Fruit fly (Drosophila melanogaster) whole organism, embryonic: Measurements from ENCODE around the gene Mco4.

Source experiments
- Asciz ChIP-seq: fragments of 200-800 bp; sonication (Bioruptor generic); optimal IDR thresholded peaks from 2 replicates; lab custom pipeline; 2017; ENCODE audit warnings: missing biosample characterization, mild to moderate bottlenecking, missing genetic modification characterization, missing genetic modification reagents
- CG11696 ChIP-seq: fragments of 200-800 bp; sonication (Bioruptor generic); IDR thresholded peaks from 2 replicates; pipeline ENCODE4 v1.3.6; 2022; ENCODE audit warnings: missing biosample characterization, missing genetic modification characterization
- CG13123 ChIP-seq: fragments of 200-800 bp; sonication (Bioruptor generic); optimal IDR thresholded peaks from 2 replicates; lab custom pipeline; 2016; ENCODE audit warnings: missing biosample characterization, missing genetic modification characterization
- CG15011 ChIP-seq: fragments of 200-800 bp; sonication (Bioruptor generic); optimal IDR thresholded peaks from 3 replicates; lab custom pipeline; 2018; ENCODE audit warnings: missing biosample characterization, mild to moderate bottlenecking, missing genetic modification characterization
- CG15696 ChIP-seq: fragments of 200-800 bp; sonication (Bioruptor generic); optimal IDR thresholded peaks from 2 replicates; lab custom pipeline; 2019; ENCODE audit warnings: missing biosample characterization, mild to moderate bottlenecking, missing genetic modification characterization, moderate library complexity
- CG17361 ChIP-seq: fragments of 200-800 bp; sonication (Bioruptor generic); IDR thresholded peaks from 3 replicates; pipeline ENCODE4 v1.3.6; 2022; ENCODE audit warnings: missing biosample characterization, missing genetic modification characterization
- CG18262 ChIP-seq: fragments of 200-800 bp; optimal IDR thresholded peaks from 3 replicates; lab custom pipeline; 2019; ENCODE audit warnings: missing biosample characterization, mild to moderate bottlenecking, missing genetic modification characterization, moderate library complexity
- CG32772 ChIP-seq: fragments of 200-800 bp; sonication (Bioruptor generic); IDR thresholded peaks from 2 replicates; pipeline ENCODE4 v1.3.6; 2022; ENCODE audit warnings: missing biosample characterization, missing genetic modification characterization
- CG3847 ChIP-seq: fragments of 200-800 bp; sonication (Bioruptor generic); IDR thresholded peaks from 2 replicates; pipeline ENCODE4 v1.3.6; 2022; ENCODE audit warnings: missing biosample characterization, missing genetic modification characterization
- CG42726 ChIP-seq: fragments of 200-800 bp; sonication (Bioruptor generic); IDR thresholded peaks from 2 replicates; pipeline ENCODE4 v1.3.6; 2022; ENCODE audit warnings: missing biosample characterization, missing genetic modification characterization; ENCODE audit not compliant: partially characterized antibody
- CG7745 ChIP-seq: fragments of 200-800 bp; sonication (Bioruptor generic); optimal IDR thresholded peaks from 2 replicates; lab custom pipeline; 2018; ENCODE audit warnings: missing biosample characterization, mild to moderate bottlenecking, missing genetic modification characterization, moderate library complexity
- CG7928 ChIP-seq: fragments of 200-800 bp; sonication (Bioruptor generic); optimal IDR thresholded peaks from 2 replicates; lab custom pipeline; 2017; ENCODE audit warnings: missing biosample characterization, mild to moderate bottlenecking, missing genetic modification characterization
- CoRest ChIP-seq: fragments of 200-800 bp; sonication (Bioruptor generic); optimal IDR thresholded peaks from 3 replicates; lab custom pipeline; 2018; ENCODE audit warnings: missing biosample characterization, mild to moderate bottlenecking, missing genetic modification characterization, moderate library complexity
- CrebB ChIP-seq: fragments of 200-800 bp; sonication (Bioruptor generic); optimal IDR thresholded peaks from 3 replicates; lab custom pipeline; 2018; ENCODE audit warnings: missing biosample characterization, mild to moderate bottlenecking, missing genetic modification characterization
- Fer2 ChIP-seq: fragments of 200-800 bp; sonication (Bioruptor generic); optimal IDR thresholded peaks from 2 replicates; lab custom pipeline; 2018; ENCODE audit warnings: missing biosample characterization, mild to moderate bottlenecking, missing genetic modification characterization, moderate library complexity
- Med ChIP-seq: fragments of 200-800 bp; sonication (Bioruptor generic); peaks from one replicate; lab custom pipeline; 2016; ENCODE audit warnings: missing biosample characterization, missing genetic modification characterization, mild to moderate bottlenecking, inconsistent platforms, moderate library complexity
- Oaz ChIP-seq: fragments of 200-800 bp; sonication (Bioruptor generic); IDR thresholded peaks from 2 replicates; pipeline ENCODE4 v1.3.6; 2022; ENCODE audit warnings: missing biosample characterization, missing genetic modification characterization
- Opbp ChIP-seq: fragments of 200-800 bp; sonication (Bioruptor generic); IDR thresholded peaks from 3 replicates; pipeline ENCODE4 v1.3.6; 2022; ENCODE audit warnings: missing biosample characterization, missing genetic modification characterization; ENCODE audit not compliant: partially characterized antibody
- Side ChIP-seq: fragments of 200-800 bp; sonication (Bioruptor generic); optimal IDR thresholded peaks from 2 replicates; lab custom pipeline; 2016; ENCODE audit warnings: missing biosample characterization, missing genetic modification characterization
- Sox102F ChIP-seq: fragments of 200-800 bp; sonication (Bioruptor generic); optimal IDR thresholded peaks from 2 replicates; lab custom pipeline; 2018; ENCODE audit warnings: missing biosample characterization, mild to moderate bottlenecking, missing genetic modification characterization, moderate library complexity
- Stat92E ChIP-seq, 3 experiments: fragments of >200 bp in 2 of 3; fragments of 200-800 bp in 1 of 3; sonication (Bioruptor generic) in 1 of 3; optimal IDR thresholded peaks; 2 replicates each; lab custom pipeline; 2017 to 2019; ENCODE audit warnings: missing biosample characterization in 3 of 3, missing genetic modification characterization in 3 of 3, mild to moderate bottlenecking in 1 of 3, moderate library complexity in 1 of 3
- Xrp1 ChIP-seq: fragments of 200-800 bp; sonication (Bioruptor generic); IDR thresholded peaks from 2 replicates; pipeline ENCODE4 v1.3.6; 2022; ENCODE audit warnings: missing biosample characterization, missing genetic modification characterization
- ara ChIP-seq: fragments of 200-800 bp; sonication (Bioruptor generic); IDR thresholded peaks from 2 replicates; pipeline ENCODE4 v1.3.6; 2022; ENCODE audit warnings: missing biosample characterization, missing genetic modification characterization
- ase ChIP-seq: fragments of 200-800 bp; sonication (Bioruptor generic); IDR thresholded peaks from 3 replicates; pipeline ENCODE4 v1.3.6; 2022; ENCODE audit warnings: missing biosample characterization, missing genetic modification characterization
- bab2 ChIP-seq: fragments of 200-800 bp; sonication (Bioruptor generic); optimal IDR thresholded peaks from 2 replicates; lab custom pipeline; 2016; ENCODE audit warnings: missing biosample characterization, missing genetic modification characterization
- bcd ChIP-seq: fragments of 200-800 bp; sonication (Bioruptor generic); optimal IDR thresholded peaks from 2 replicates; lab custom pipeline; 2017; ENCODE audit warnings: missing biosample characterization, mild to moderate bottlenecking, missing genetic modification characterization
- crp ChIP-seq, 2 experiments: fragments of 200-800 bp; sonication (Bioruptor generic); optimal IDR thresholded peaks; 2 replicates in 1 of 2; 3 replicates in 1 of 2; lab custom pipeline; 2017; ENCODE audit warnings: missing biosample characterization in 2 of 2, missing genetic modification characterization in 2 of 2, mild to moderate bottlenecking in 1 of 2, moderate library complexity in 1 of 2
- dysf ChIP-seq: fragments of 200-800 bp; sonication (Bioruptor generic); IDR thresholded peaks from 3 replicates; pipeline ENCODE4 v1.3.6; 2022; ENCODE audit warnings: missing biosample characterization, missing genetic modification characterization
- fd64A ChIP-seq: fragments of 200-800 bp; sonication (Bioruptor generic); optimal IDR thresholded peaks from 3 replicates; lab custom pipeline; 2018; ENCODE audit warnings: missing biosample characterization, mild to moderate bottlenecking, missing genetic modification characterization
- fu2 ChIP-seq: fragments of 200-800 bp; sonication (Bioruptor generic); optimal IDR thresholded peaks from 2 replicates; lab custom pipeline; 2016; ENCODE audit warnings: missing biosample characterization, missing genetic modification characterization
- grau ChIP-seq: fragments of 200-800 bp; optimal IDR thresholded peaks from 3 replicates; lab custom pipeline; 2019; ENCODE audit warnings: missing biosample characterization, mild to moderate bottlenecking, missing genetic modification characterization, moderate library complexity
- kah ChIP-seq: fragments of 200-800 bp; sonication (Bioruptor generic); optimal IDR thresholded peaks from 2 replicates; lab custom pipeline; 2018; ENCODE audit warnings: missing biosample characterization, mild to moderate bottlenecking, missing genetic modification characterization
- nerfin-2 ChIP-seq: fragments of 200-800 bp; sonication (Bioruptor generic); IDR thresholded peaks from 2 replicates; pipeline ENCODE4 v1.3.6; 2022; ENCODE audit warnings: missing biosample characterization, missing genetic modification characterization; ENCODE audit not compliant: partially characterized antibody
- nom ChIP-seq: fragments of 200-800 bp; sonication (Bioruptor generic); optimal IDR thresholded peaks from 2 replicates; lab custom pipeline; 2017; ENCODE audit warnings: missing biosample characterization, missing genetic modification characterization, mild to moderate bottlenecking, moderate library complexity, missing genetic modification reagents
- oc ChIP-seq: fragments of 200-800 bp; sonication (Bioruptor generic); optimal IDR thresholded peaks from 2 replicates; lab custom pipeline; 2018; ENCODE audit warnings: missing biosample characterization, mild to moderate bottlenecking, missing genetic modification characterization, moderate library complexity
- phol ChIP-seq: fragments of 200-800 bp; sonication (Bioruptor generic); optimal IDR thresholded peaks from 3 replicates; lab custom pipeline; 2018; ENCODE audit warnings: missing biosample characterization, mild to moderate bottlenecking, missing genetic modification characterization, moderate library complexity
- prd ChIP-seq, 3 experiments: fragments of >200 bp in 2 of 3; fragments of 200-800 bp in 1 of 3; sonication (Bioruptor generic) in 1 of 3; optimal IDR thresholded peaks in 2 of 3; IDR thresholded peaks in 1 of 3; 2 replicates in 2 of 3; 3 replicates in 1 of 3; pipeline versions ENCODE4 v1.3.6 to Lab custom; 2017 to 2022; ENCODE audit warnings: missing biosample characterization in 1 of 3, missing genetic modification characterization in 1 of 3
- pum ChIP-seq: fragments of 200-800 bp; sonication (Bioruptor generic); optimal IDR thresholded peaks from 2 replicates; lab custom pipeline; 2016; ENCODE audit warnings: missing biosample characterization, missing genetic modification characterization
- row ChIP-seq: fragments of 200-800 bp; sonication (Bioruptor generic); IDR thresholded peaks from 3 replicates; pipeline ENCODE4 v1.3.6; 2022; ENCODE audit warnings: missing biosample characterization, missing genetic modification characterization
- shn ChIP-seq: fragments of 200-800 bp; sonication (Bioruptor generic); optimal IDR thresholded peaks from 3 replicates; lab custom pipeline; 2016; ENCODE audit warnings: missing biosample characterization, missing genetic modification characterization
- sisA ChIP-seq: fragments of 200-800 bp; sonication (Bioruptor generic); IDR thresholded peaks from 2 replicates; pipeline ENCODE4 v1.3.6; 2022; ENCODE audit warnings: missing biosample characterization, missing genetic modification characterization
- slp2 ChIP-seq: fragments of 200-800 bp; sonication (Bioruptor generic); optimal IDR thresholded peaks from 2 replicates; lab custom pipeline; 2016; ENCODE audit warnings: missing biosample characterization, missing genetic modification characterization
- sr ChIP-seq: fragments of 200-800 bp; sonication (Bioruptor generic); IDR thresholded peaks from 3 replicates; pipeline ENCODE4 v1.3.6; 2022; ENCODE audit warnings: missing biosample characterization, missing genetic modification characterization
- tin ChIP-seq: fragments of 200-800 bp; sonication (Bioruptor generic); optimal IDR thresholded peaks from 3 replicates; lab custom pipeline; 2016; ENCODE audit warnings: missing biosample characterization, missing genetic modification characterization
- trem ChIP-seq: fragments of 200-800 bp; optimal IDR thresholded peaks from 3 replicates; lab custom pipeline; 2019; ENCODE audit warnings: missing biosample characterization, mild to moderate bottlenecking, missing genetic modification characterization, moderate library complexity
- tx ChIP-seq: fragments of 200-800 bp; sonication (Bioruptor generic); optimal IDR thresholded peaks from 2 replicates; lab custom pipeline; 2016; ENCODE audit warnings: missing biosample characterization, missing genetic modification characterization
- zen ChIP-seq: fragments of 200-800 bp; sonication (Bioruptor generic); optimal IDR thresholded peaks from 3 replicates; lab custom pipeline; 2018; ENCODE audit warnings: missing biosample characterization, mild to moderate bottlenecking, missing genetic modification characterization, moderate library complexity

The Mco4 gene

DNA sequence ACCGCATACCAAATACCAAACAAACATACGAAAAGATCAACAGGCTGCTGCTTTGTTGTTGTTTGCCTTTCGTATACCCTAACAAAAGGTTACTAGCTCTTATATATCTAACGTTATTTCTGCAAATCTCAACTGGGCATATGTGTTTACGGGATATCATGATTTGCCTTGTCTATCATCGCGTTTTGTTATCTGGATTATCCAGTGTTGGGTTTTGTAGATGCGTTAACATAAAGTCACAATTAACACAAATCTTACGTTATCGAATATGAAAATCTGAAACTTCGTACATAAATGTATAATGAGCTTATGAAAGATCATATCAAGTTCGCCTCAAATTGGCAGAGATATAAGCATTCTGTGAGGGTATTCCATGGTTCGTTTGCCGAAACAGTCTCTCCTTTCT is 25.7 kb downstream of the Mco4 start (continued):
- TF ChIP-seq Stat92E (GFP tag; optimal IDR thresholded peaks at IDR 0.05; lab: Kevin White, UChicago), result no peak
- TF ChIP-seq sr (GFP tag; lab: Robert Waterston, UW), result no peak
- TF ChIP-seq Sox102F (GFP tag; lab: Kevin White, UChicago), result peak; percentile 1
- no peak for TF ChIP-seq crp (GFP tag; optimal IDR thresholded peaks at IDR 0.05; lab: Kevin White, UChicago)
- peak; percentile 25 for TF ChIP-seq kah
- peak; percentile 34 for TF ChIP-seq grau (tag; lab: Kevin White, UChicago)
- no peak for TF ChIP-seq CG3847 (GFP tag; lab: Robert Waterston, UW)
- peak; percentile 64 for TF ChIP-seq CG15696 (tag; lab: Kevin White, UChicago)
- peak; percentile 61 for TF ChIP-seq CG18262 (tag; lab: Kevin White, UChicago)
- TF ChIP-seq CG13123 (GFP tag; lab: Kevin White, UChicago), result no peak
- peak; percentile 33 for TF ChIP-seq CG15011 (GFP tag; lab: Kevin White, UChicago)
- peak; percentile 8; the same call in 1 of the 2 replicates for TF ChIP-seq Xrp1 (GFP tag; lab: Robert Waterston, UW)
- no peak for TF ChIP-seq CG7928 (GFP tag; lab: Kevin White, UChicago)
- TF ChIP-seq bcd (GFP tag; lab: Kevin White, UChicago), result no peak
- peak; percentile 34 for TF ChIP-seq pum (GFP tag; lab: Kevin White, UChicago)
- no peak for TF ChIP-seq Oaz (GFP tag; lab: Robert Waterston, UW)
- no peak for TF ChIP-seq tin (GFP tag; lab: Kevin White, UChicago)
- TF ChIP-seq CG32772 (GFP tag; lab: Robert Waterston, UW), result no peak
- TF ChIP-seq CG42726 (GFP tag; lab: Robert Waterston, UW), result no peak
- peak; percentile 46; the same call in 1 of the 3 replicates for TF ChIP-seq row
- TF ChIP-seq oc (tag; lab: Kevin White, UChicago), result no peak
- TF ChIP-seq CG7745, result no peak
- TF ChIP-seq shn (GFP tag; lab: Kevin White, UChicago), result peak; percentile 0
- no peak for TF ChIP-seq dysf (GFP tag; lab: Robert Waterston, UW)
- peak; percentile 51 for TF ChIP-seq Med
- TF ChIP-seq Asciz (GFP tag; lab: Kevin White, UChicago), result no peak
- TF ChIP-seq slp2 (GFP tag; lab: Kevin White, UChicago), result peak; percentile 15
- no peak for TF ChIP-seq prd (optimal IDR thresholded peaks at IDR 0.05; lab: Kevin White, UChicago)
- TF ChIP-seq prd (GFP tag; IDR thresholded peaks at IDR 0.05; lab: Robert Waterston, UW), result peak; percentile 19; the same call in 1 of the 3 replicates
- no peak for TF ChIP-seq Opbp

DNA sequence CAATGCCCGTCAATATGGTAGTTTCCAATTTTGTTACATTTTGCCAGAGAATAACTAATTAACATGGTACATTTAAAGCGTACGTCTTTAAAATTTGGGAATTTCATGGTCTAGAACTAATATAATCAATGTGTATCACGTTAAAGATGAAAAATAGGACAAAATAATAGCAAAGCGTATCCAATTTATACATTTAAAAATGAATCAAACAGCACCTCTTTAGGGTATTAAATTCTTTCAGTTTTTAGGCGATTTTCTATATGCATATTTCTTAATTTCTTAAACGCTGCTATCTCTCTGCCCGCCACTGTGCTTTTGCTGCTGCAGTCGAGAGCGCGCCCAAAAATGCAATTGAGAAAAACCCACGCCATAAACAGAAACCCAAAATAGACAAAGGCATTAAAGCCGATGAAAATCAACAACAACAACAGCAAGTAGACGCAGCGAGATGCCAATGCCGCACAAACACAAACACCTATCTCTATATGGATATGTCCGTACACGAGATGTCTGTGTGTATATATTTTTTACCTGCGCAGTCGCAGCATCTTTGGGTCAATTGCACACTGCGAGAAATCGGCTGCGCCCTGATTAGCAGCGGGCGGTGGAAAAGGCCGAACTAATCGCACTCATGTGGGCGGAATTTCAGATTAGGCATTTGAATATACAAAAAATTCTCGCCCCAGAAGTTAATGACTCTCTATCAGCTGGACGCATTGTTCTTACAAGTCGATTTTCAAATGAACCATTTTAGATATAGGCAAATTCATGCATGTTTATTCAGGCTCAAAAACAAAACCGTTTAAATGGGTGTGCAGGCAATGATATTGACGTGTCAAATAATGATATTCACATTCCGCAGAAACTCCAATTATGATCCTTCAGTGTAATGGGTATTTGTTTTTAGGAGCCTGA is 26.6 kb downstream of the Mco4 start:
- TF ChIP-seq CrebB (tag; lab: Kevin White, UChicago) (no peak), phol (peak; percentile 85), fd64A (GFP tag; lab: Kevin White, UChicago) (no peak), CoRest (tag; lab: Kevin White, UChicago) (peak; percentile 78), nom (GFP tag; lab: Kevin White, UChicago) (peak; percentile 36), tx (GFP tag; lab: Kevin White, UChicago) (no peak), Fer2 (tag; lab: Kevin White, UChicago) (no peak), ase (GFP tag; lab: Robert Waterston, UW) (peak; percentile 33; the same call in 1 of the 3 replicates), CG11696 (peak; percentile 87), prd (optimal IDR thresholded peaks at IDR 0.05; lab: Kevin White, UChicago) (no peak), prd (GFP tag; IDR thresholded peaks at IDR 0.05; lab: Robert Waterston, UW) (peak; percentile 61; the same call in 2 of the 3 replicates), trem (tag; lab: Kevin White, UChicago) (peak; percentile 71), CG17361 (GFP tag; lab: Robert Waterston, UW) (peak; percentile 89), fu2 (no peak), bab2 (GFP tag; lab: Kevin White, UChicago) (no peak), zen (tag; lab: Kevin White, UChicago) (peak; percentile 78), Side (GFP tag; lab: Kevin White, UChicago) (no peak), nerfin-2 (GFP tag; lab: Robert Waterston, UW) (no peak), ara (GFP tag; lab: Robert Waterston, UW) (peak; percentile 54; the same call in 1 of the 2 replicates), sisA (peak; percentile 38)
